Worm (Caenorhabditis elegans) whole organism, young adult: ENCODE results near the gene col-103.

Experiments used
- F57A8.1 ChIP-seq: fragments of 200-800 bp; sonication (Bioruptor generic); optimal IDR thresholded peaks from 2 replicates; lab custom pipeline; 2018; ENCODE audit warnings: mild to moderate bottlenecking, missing genetic modification characterization, moderate library complexity, missing compliant biosample characterization
- attf-6 ChIP-seq: fragments of 200-800 bp; sonication (Bioruptor generic); IDR thresholded peaks from 2 replicates; pipeline ENCODE4 v1.3.6; 2022; ENCODE audit warnings: missing genetic modification reagents, missing genetic modification characterization, missing compliant biosample characterization
- unc-62 ChIP-seq: fragments of 150-350 bp; optimal IDR thresholded peaks from 2 replicates; lab custom pipeline; 2014; ENCODE audit warnings: missing biosample characterization, missing genetic modification reagents, missing genetic modification characterization
- ztf-22 ChIP-seq: fragments of 200-800 bp; sonication (Bioruptor generic); optimal IDR thresholded peaks from 2 replicates; lab custom pipeline; 2018; ENCODE audit warnings: mild to moderate bottlenecking, missing genetic modification characterization, moderate library complexity, missing compliant biosample characterization

DNA sequence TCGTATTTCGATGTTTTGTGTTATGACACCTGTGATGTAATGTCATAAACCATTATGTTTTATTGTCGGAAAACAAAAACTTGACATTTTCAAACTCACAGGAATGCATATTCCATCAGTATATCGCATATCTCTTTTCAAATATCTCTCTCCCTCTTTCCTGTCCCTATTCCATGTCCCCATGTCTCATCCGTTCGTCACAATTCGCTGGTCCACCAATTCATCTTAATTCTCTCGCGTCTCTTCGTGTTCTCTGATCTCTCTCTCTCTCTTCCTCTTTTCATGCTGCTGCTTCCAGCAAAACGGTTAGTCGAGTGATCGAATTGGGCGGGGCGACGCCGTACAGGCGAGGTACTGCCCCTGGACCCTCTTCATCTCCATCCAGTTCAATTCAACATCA is 21.6 kb downstream of the col-103 start:
- TF ChIP-seq ztf-22 (GFP tag; lab: Kevin White, UChicago) (no peak), F57A8.1 (GFP tag; lab: Kevin White, UChicago) (no peak), unc-62 (no peak), attf-6 (GFP tag; lab: Robert Waterston, UW) (no peak)
